Fruit fly (Drosophila melanogaster): ENCODE measurements around the gene CG15347.

The CG15347 gene

DNA sequence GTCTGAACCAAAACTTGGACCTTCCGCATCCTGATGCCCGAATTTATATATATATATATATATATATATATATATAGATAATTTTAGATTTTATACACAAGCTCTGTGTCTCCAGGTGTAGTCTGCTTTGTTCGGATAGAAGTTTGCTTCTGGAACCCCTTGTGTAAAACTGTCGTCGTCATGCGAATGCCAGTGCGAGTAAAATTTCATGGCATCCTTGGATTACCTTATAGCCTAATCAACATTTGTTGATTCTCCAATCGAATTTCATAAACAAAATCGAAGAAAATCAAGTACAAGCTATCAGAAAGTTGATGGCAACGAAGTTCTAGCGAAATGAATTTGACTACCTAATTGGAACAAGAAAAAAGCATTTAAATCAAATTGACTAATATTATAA, 3.2 kb downstream of the CG15347 start, which contains the start of gene CG32713:
Gene CG32713, minus strand, starts transcription at position 101 of the 400 bp plus-strand sequence.
- TF ChIP-seq Met (GFP tag; optimal IDR thresholded peaks at IDR 0.05) (no peak), topi (GFP tag; optimal IDR thresholded peaks at IDR 0.05) (no peak), Lpt (GFP tag; optimal IDR thresholded peaks at IDR 0.05) (no peak), Smox (GFP tag; optimal IDR thresholded peaks at IDR 0.05) (no peak), pdm3 (GFP tag; optimal IDR thresholded peaks at IDR 0.05) (no peak), Eip78C (GFP tag) (no peak), eg (GFP tag; IDR thresholded peaks at IDR 0.05) (no peak)

DNA sequence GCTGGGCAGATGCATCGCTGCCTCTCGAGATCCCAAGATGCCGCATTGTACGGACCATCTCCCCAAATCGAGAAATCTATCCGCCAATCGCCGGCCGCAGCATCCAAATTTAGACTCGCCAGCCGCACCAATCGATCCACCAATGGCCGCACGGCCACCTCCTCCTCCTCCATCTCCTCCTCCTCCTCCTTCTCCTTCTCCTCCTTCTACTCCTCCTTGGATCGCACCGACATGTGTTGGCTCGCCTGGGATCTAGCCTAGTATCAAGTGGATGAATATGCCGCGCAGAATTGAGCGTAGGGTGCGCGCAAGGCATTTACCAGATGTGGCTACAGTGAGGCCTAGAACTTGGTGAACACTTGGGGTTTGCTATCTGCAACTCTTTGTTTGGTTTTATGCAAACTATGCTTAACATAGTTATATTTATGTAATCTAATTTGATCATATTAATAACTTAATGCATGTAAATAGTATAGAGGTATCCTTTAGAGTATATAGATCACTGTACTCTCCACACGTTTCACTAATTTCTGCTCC, 5.6 kb downstream of the CG15347 start, which contains the start of gene org-1:
Gene org-1, minus strand, starts transcription at position 51 of the 537 bp plus-strand sequence.
- TF ChIP-seq Smox (GFP tag; optimal IDR thresholded peaks at IDR 0.05) (peak; percentile 59), Ets21C (GFP tag; optimal IDR thresholded peaks at IDR 0.05) (peak; percentile 49), fd85E (GFP tag; optimal IDR thresholded peaks at IDR 0.05) (peak; percentile 33), OdsH (GFP tag; optimal IDR thresholded peaks at IDR 0.05) (peak; percentile 89), Eip93F (GFP tag; optimal IDR thresholded peaks at IDR 0.05) (no peak), CG3919 (GFP tag; optimal IDR thresholded peaks at IDR 0.05) (peak; percentile 92), Hr4 (GFP tag; optimal IDR thresholded peaks at IDR 0.05) (peak; percentile 89), CG11902 (GFP tag; optimal IDR thresholded peaks at IDR 0.05) (peak; percentile 80), Lpt (GFP tag; optimal IDR thresholded peaks at IDR 0.05) (peak; percentile 81), CG9139 (GFP tag; optimal IDR thresholded peaks at IDR 0.05) (peak; percentile 86), CG34406 (GFP tag; optimal IDR thresholded peaks at IDR 0.05) (peak; percentile 74), fd59A (GFP tag; optimal IDR thresholded peaks at IDR 0.05) (peak; percentile 92), acj6 (GFP tag; optimal IDR thresholded peaks at IDR 0.05) (peak; percentile 90), CG11762 (GFP tag; optimal IDR thresholded peaks at IDR 0.05; ENCODE audit: insufficient read depth) (peak; percentile 84), dac (GFP tag; optimal IDR thresholded peaks at IDR 0.05) (peak; percentile 71), CG1621 (tag; optimal IDR thresholded peaks at IDR 0.05) (peak; percentile 91), CG10631 (GFP tag; optimal IDR thresholded peaks at IDR 0.05) (peak; percentile 91), CG32006 (GFP tag; optimal IDR thresholded peaks at IDR 0.05) (peak; percentile 90), eg (GFP tag; IDR thresholded peaks at IDR 0.05) (peak; percentile 96), CG8319 (GFP tag; optimal IDR thresholded peaks at IDR 0.05) (peak; percentile 78), CG10669 (GFP tag; optimal IDR thresholded peaks at IDR 0.05) (peak; percentile 91), CG4318 (GFP tag; optimal IDR thresholded peaks at IDR 0.05) (peak; percentile 79), CG6792 (GFP tag; optimal IDR thresholded peaks at IDR 0.05) (peak; percentile 85), Blimp-1 (GFP tag; optimal IDR thresholded peaks at IDR 0.05) (peak; percentile 36), CG6276 (GFP tag; optimal IDR thresholded peaks at IDR 0.05) (peak; percentile 86), fkh (GFP tag; optimal IDR thresholded peaks at IDR 0.05) (peak; percentile 68), CG8119 (GFP tag; IDR thresholded peaks at IDR 0.05) (peak; percentile 94), Ets96B (tag; optimal IDR thresholded peaks at IDR 0.05) (peak; percentile 93), CG6163 (GFP tag; IDR thresholded peaks at IDR 0.05) (peak; percentile 97), Hr39 (GFP tag; optimal IDR thresholded peaks at IDR 0.05) (peak; percentile 60), CG6808 (GFP tag; optimal IDR thresholded peaks at IDR 0.05) (peak; percentile 91), CG15336 (GFP tag; IDR thresholded peaks at IDR 0.05) (peak; percentile 96), Hr38 (GFP tag; optimal IDR thresholded peaks at IDR 0.05) (peak; percentile 22), CG7368 (GFP tag; optimal IDR thresholded peaks at IDR 0.05) (peak; percentile 84), Met (GFP tag; optimal IDR thresholded peaks at IDR 0.05) (peak; percentile 77), svp (GFP tag) (peak; percentile 88), Eip78C (GFP tag) (peak; percentile 96), Eip75B (GFP tag; optimal IDR thresholded peaks at IDR 0.05) (peak; percentile 88), Sox15 (GFP tag; optimal IDR thresholded peaks at IDR 0.05) (peak; percentile 79), achi (GFP tag; optimal IDR thresholded peaks at IDR 0.05) (peak; percentile 89), ss (GFP tag; optimal IDR thresholded peaks at IDR 0.05) (peak; percentile 90 to 92), net (GFP tag; optimal IDR thresholded peaks at IDR 0.05) (peak; percentile 87), CG8632 (GFP tag; optimal IDR thresholded peaks at IDR 0.05) (peak; percentile 83), CG11294 (GFP tag; IDR thresholded peaks at IDR 0.05) (peak; percentile 89), CG6854 (GFP tag; optimal IDR thresholded peaks at IDR 0.05) (peak; percentile 1), Sox14 (GFP tag; optimal IDR thresholded peaks at IDR 0.05) (peak; percentile 84), lz (GFP tag; optimal IDR thresholded peaks at IDR 0.05) (peak; percentile 69)
